Worm (Caenorhabditis elegans): ENCODE data around the gene odr-10.
A peak's percentile ranks its signal among the peaks of the same experiment; 100 is the strongest.

Gene odr-10

DNA sequence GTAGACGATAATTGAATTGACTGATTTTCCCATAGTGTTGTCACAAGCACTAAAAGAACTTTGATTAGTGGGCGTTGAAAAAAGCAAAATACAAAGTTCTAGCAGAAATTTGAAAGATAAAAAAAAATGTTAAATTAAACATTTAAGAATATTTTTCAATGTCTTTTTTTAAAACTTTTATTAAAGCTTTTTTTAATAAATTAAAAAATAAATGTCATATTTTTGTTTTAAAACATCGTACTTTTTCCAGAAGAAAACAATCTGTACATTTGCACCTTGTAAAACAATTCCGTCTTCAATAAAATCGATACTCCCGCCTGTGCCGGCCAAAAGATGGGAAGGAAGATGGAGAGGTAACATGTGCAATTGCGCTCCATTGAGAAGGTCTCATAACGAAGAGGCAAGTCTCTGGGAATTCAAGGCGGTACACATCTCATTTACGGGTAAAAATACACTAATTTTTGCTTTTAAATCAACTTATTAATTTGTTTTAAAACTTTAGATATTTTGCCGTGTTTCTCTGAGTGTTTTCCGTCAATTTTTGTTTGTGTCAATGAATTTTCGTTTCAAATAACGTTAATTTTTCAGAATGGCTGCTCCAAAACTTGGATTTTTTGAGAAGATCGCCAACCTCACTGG is 24.9 kb downstream of the odr-10 start, which contains the start of the genes glr-6 and asg-2 (continued):
- TF ChIP-seq C04F5.9 (tag; optimal IDR thresholded peaks at IDR 0.05) (no peak), sup-37 (GFP tag; optimal IDR thresholded peaks at IDR 0.05) (no peak), lin-14 (GFP tag; optimal IDR thresholded peaks at IDR 0.05) (peak; percentile 89), lsy-2 (tag; optimal IDR thresholded peaks at IDR 0.05) (peak; percentile 79 to 92), mdl-1 (tag; optimal IDR thresholded peaks at IDR 0.05) (peak in 1 of 2 experiments; percentile 84), jun-1 (tag; optimal IDR thresholded peaks at IDR 0.05) (peak; percentile 58), unc-130 (tag; optimal IDR thresholded peaks at IDR 0.05) (peak; percentile 72), fos-1 (tag; optimal IDR thresholded peaks at IDR 0.05) (peak; percentile 81), irx-1 (tag; optimal IDR thresholded peaks at IDR 0.05) (peak; percentile 43), lin-15B (tag; optimal IDR thresholded peaks at IDR 0.05) (peak; percentile 86)

DNA sequence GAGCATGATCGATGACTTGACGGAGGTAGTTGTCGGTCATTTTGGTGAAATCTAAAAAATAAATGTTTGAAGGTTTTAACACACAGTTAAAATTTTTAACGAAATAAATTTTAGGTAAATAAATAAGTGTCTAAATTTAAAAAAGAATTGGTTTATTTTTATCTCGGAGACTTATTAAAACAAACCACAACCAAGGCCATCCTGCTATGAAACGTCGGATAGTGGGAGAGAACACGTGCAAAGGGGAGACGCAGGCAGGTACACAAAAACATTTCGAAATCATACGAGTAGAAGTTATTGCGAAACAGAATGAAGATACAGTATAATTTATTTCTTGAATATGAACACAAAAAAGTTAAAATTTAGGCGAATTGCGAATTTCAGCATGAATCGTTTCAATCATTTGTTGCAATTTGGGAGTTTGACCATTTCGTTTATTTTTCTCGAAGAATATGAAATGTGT is 29.6 kb downstream of the odr-10 start, which contains the start of gene F41B4.3:
Gene F41B4.3, minus strand, starts transcription at position 51 of the 463 bp plus-strand sequence.
- no peak for TF ChIP-seq dsc-1 (tag; optimal IDR thresholded peaks at IDR 0.05)
- TF ChIP-seq mab-9 (GFP tag; IDR thresholded peaks at IDR 0.05): no peak
- no peak for TF ChIP-seq nhr-19 (GFP tag; conservative IDR thresholded peaks at IDR 0.05)
- no peak for TF ChIP-seq pag-3 (tag; optimal IDR thresholded peaks at IDR 0.05; ENCODE audit: borderline replicate concordance, insufficient read depth)
- no peak for TF ChIP-seq ama-1 (optimal IDR thresholded peaks at IDR 0.05)
- TF ChIP-seq zip-4 (GFP tag; optimal IDR thresholded peaks at IDR 0.05): peak; percentile 64
- peak; percentile 29 for TF ChIP-seq rnt-1 (tag; optimal IDR thresholded peaks at IDR 0.05)
- no peak for TF ChIP-seq F16B12.6 (tag; optimal IDR thresholded peaks at IDR 0.05)
- TF ChIP-seq mef-2 (tag; optimal IDR thresholded peaks at IDR 0.05): no peak
- peak; percentile 61 for TF ChIP-seq lin-14 (GFP tag; optimal IDR thresholded peaks at IDR 0.05)
- peak; percentile 99 for TF ChIP-seq xbp-1 (tag; optimal IDR thresholded peaks at IDR 0.05)
- no peak for TF ChIP-seq ztf-11 (tag; optimal IDR thresholded peaks at IDR 0.05)
- TF ChIP-seq tbx-2 (tag; optimal IDR thresholded peaks at IDR 0.05): no peak
- peak; percentile 16 for TF ChIP-seq nhr-90 (tag; optimal IDR thresholded peaks at IDR 0.05; ENCODE audit: poor library complexity)
- TF ChIP-seq nhr-47 (tag; optimal IDR thresholded peaks at IDR 0.05): peak; percentile 29
- no peak for TF ChIP-seq hlh-4 (tag; optimal IDR thresholded peaks at IDR 0.05)
- TF ChIP-seq dpl-1 (GFP tag; optimal IDR thresholded peaks at IDR 0.05): peak in 1 of 3 experiments; percentile 10
- TF ChIP-seq egl-13 (tag; optimal IDR thresholded peaks at IDR 0.05): no peak
- TF ChIP-seq nhr-28 (tag; optimal IDR thresholded peaks at IDR 0.05): no peak
- no peak for TF ChIP-seq C04F5.9 (tag; optimal IDR thresholded peaks at IDR 0.05)
- TF ChIP-seq ceh-82 (tag; optimal IDR thresholded peaks at IDR 0.05): peak in 1 of 3 experiments; percentile 30
- TF ChIP-seq hlh-17 (GFP tag; optimal IDR thresholded peaks at IDR 0.05; ENCODE audit: borderline replicate concordance): no peak
- no peak for TF ChIP-seq nhr-11 (tag; optimal IDR thresholded peaks at IDR 0.05)
- TF ChIP-seq unc-30 (tag; optimal IDR thresholded peaks at IDR 0.05): no peak
- TF ChIP-seq ceh-63 (GFP tag; optimal IDR thresholded peaks at IDR 0.05): no peak
- no peak for TF ChIP-seq ceh-90 (tag; optimal IDR thresholded peaks at IDR 0.05)
- no peak for TF ChIP-seq C16A3.4 (tag; optimal IDR thresholded peaks at IDR 0.05)
- TF ChIP-seq efl-3 (GFP tag; optimal IDR thresholded peaks at IDR 0.05): no peak
- peak in 1 of 2 experiments; percentile 9 for TF ChIP-seq lin-35 (GFP tag; optimal IDR thresholded peaks at IDR 0.05)
- no peak for TF ChIP-seq lir-3 (tag; optimal IDR thresholded peaks at IDR 0.05; ENCODE audit: poor library complexity)
- TF ChIP-seq C34B4.2 (tag; optimal IDR thresholded peaks at IDR 0.05): no peak
- TF ChIP-seq aly-2 (tag; optimal IDR thresholded peaks at IDR 0.05): no peak
- TF ChIP-seq nhr-77 (tag; optimal IDR thresholded peaks at IDR 0.05): no peak
- TF ChIP-seq nhr-76 (tag; optimal IDR thresholded peaks at IDR 0.05): no peak
- no peak for TF ChIP-seq aha-1 (tag; optimal IDR thresholded peaks at IDR 0.05)
- no peak for TF ChIP-seq zag-1 (tag; optimal IDR thresholded peaks at IDR 0.05)
- TF ChIP-seq snu-23 (GFP tag; optimal IDR thresholded peaks at IDR 0.05): peak; percentile 34
- TF ChIP-seq blmp-1 (tag; optimal IDR thresholded peaks at IDR 0.05): peak; percentile 36
- no peak for TF ChIP-seq ztf-4 (tag; optimal IDR thresholded peaks at IDR 0.05)
- no peak for TF ChIP-seq unc-130 (tag; optimal IDR thresholded peaks at IDR 0.05)
- TF ChIP-seq grh-1 (GFP tag; IDR thresholded peaks at IDR 0.05): no peak
- TF ChIP-seq sox-4 (tag; optimal IDR thresholded peaks at IDR 0.05): no peak
- no peak for TF ChIP-seq ces-1 (GFP tag; optimal IDR thresholded peaks at IDR 0.05)

Data from whole organism, L1 larva.